Fruit fly (Drosophila melanogaster): ENCODE results near the gene CG5039.
A peak's percentile ranks its signal among the peaks of the same experiment; 100 is the strongest.

Gene CG5039

DNA sequence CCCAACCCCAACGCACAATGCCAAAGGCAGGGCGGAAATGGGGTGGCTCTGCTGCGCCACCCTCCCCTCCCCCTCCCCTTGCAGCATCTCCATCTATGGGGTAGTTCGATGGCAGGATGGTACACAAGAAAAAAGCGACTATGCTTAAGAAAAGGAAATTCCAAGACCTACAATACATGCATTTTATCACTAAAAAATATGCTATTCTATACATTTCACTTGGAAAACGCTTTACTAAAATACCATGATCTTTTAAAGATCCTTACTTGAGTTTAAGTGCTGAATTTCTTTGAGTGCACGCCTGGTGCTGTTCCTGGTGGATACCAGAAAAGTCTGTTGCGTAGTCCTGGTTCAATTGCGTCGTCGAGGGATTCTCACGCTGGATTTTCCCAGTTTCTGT lies 47.4 kb upstream of the CG5039 start (continued):
- TF ChIP-seq lov (optimal IDR thresholded peaks at IDR 0.05) (no peak), lov (GFP tag; IDR thresholded peaks at IDR 0.05) (no peak), ken (GFP tag; IDR thresholded peaks at IDR 0.05) (peak; percentile 75; the same call in 2 of the 3 replicates), kni (GFP tag; optimal IDR thresholded peaks at IDR 0.05) (peak; percentile 20), slbo (GFP tag; IDR thresholded peaks at IDR 0.05) (peak; percentile 80), prd (optimal IDR thresholded peaks at IDR 0.05) (no peak), prd (GFP tag; IDR thresholded peaks at IDR 0.05) (peak; percentile 84), CG5180 (GFP tag; optimal IDR thresholded peaks at IDR 0.05) (peak; percentile 56), nerfin-1 (tag; optimal IDR thresholded peaks at IDR 0.05) (peak; percentile 71), CG14014 (GFP tag; IDR thresholded peaks at IDR 0.05) (peak; percentile 73), CG2875 (GFP tag; optimal IDR thresholded peaks at IDR 0.05) (peak; percentile 46), CG12236 (GFP tag; optimal IDR thresholded peaks at IDR 0.05) (no peak), Med (GFP tag) (peak; percentile 95), crp (GFP tag; optimal IDR thresholded peaks at IDR 0.05) (peak in 1 of 2 experiments; percentile 1), CG18262 (tag; optimal IDR thresholded peaks at IDR 0.05) (peak; percentile 62), gce (GFP tag; IDR thresholded peaks at IDR 0.05) (0 out of 3 replicates have a peak, but pooled peaks have one; percentile 17), CG7839 (tag; optimal IDR thresholded peaks at IDR 0.05) (peak; percentile 74), CG30020 (tag; optimal IDR thresholded peaks at IDR 0.05) (no peak), HHEX (GFP tag; optimal IDR thresholded peaks at IDR 0.05) (peak; percentile 63), ara (GFP tag; IDR thresholded peaks at IDR 0.05) (peak; percentile 81), CG4360 (GFP tag; IDR thresholded peaks at IDR 0.05) (0 out of 2 replicates have a peak, but pooled peaks have one; percentile 30), Eip74EF (GFP tag; optimal IDR thresholded peaks at IDR 0.05) (peak in 1 of 2 experiments; percentile 34), Hmr (GFP tag; optimal IDR thresholded peaks at IDR 0.05) (peak; percentile 79), CG15601 (tag; optimal IDR thresholded peaks at IDR 0.05) (peak; percentile 63), Taf1 (GFP tag; IDR thresholded peaks at IDR 0.05) (peak; percentile 44; the same call in 1 of the 2 replicates), Dek (tag; optimal IDR thresholded peaks at IDR 0.05) (peak; percentile 57), CG3995 (GFP tag; optimal IDR thresholded peaks at IDR 0.05) (no peak), ind (GFP tag; optimal IDR thresholded peaks at IDR 0.05) (peak; percentile 66), CG1832 (GFP tag; optimal IDR thresholded peaks at IDR 0.05) (no peak), slou (GFP tag; optimal IDR thresholded peaks at IDR 0.05) (peak; percentile 17), fu2 (GFP tag; optimal IDR thresholded peaks at IDR 0.05) (peak; percentile 25), zen (tag; optimal IDR thresholded peaks at IDR 0.05) (no peak), CG12769 (tag; optimal IDR thresholded peaks at IDR 0.05) (peak; percentile 37), Ssrp (tag; optimal IDR thresholded peaks at IDR 0.05) (peak; percentile 57), Hey (tag; optimal IDR thresholded peaks at IDR 0.05) (peak; percentile 23), CG13287 (GFP tag; IDR thresholded peaks at IDR 0.05; ENCODE audit: partially characterized antibody) (no peak), ham (GFP tag; IDR thresholded peaks at IDR 0.05) (no peak), GATAe (GFP tag; conservative IDR thresholded peaks at IDR 0.05) (no peak), sens-2 (GFP tag; IDR thresholded peaks at IDR 0.05) (peak; percentile 26; the same call in 1 of the 2 replicates), vnd (GFP tag; IDR thresholded peaks at IDR 0.05; ENCODE audit: partially characterized antibody) (no peak), Nf-YB (GFP tag; optimal IDR thresholded peaks at IDR 0.05) (no peak), CG17912 (GFP tag; optimal IDR thresholded peaks at IDR 0.05) (no peak), al (GFP tag; IDR thresholded peaks at IDR 0.05) (0 out of 2 replicates have a peak, but pooled peaks have one; percentile 28), CG8944 (GFP tag; optimal IDR thresholded peaks at IDR 0.05) (peak; percentile 74), CG10462 (GFP tag; optimal IDR thresholded peaks at IDR 0.05) (peak; percentile 14), CG17359 (tag; optimal IDR thresholded peaks at IDR 0.05) (peak; percentile 77), da (GFP tag; optimal IDR thresholded peaks at IDR 0.05) (no peak), pita (GFP tag; optimal IDR thresholded peaks at IDR 0.05) (no peak), chinmo (GFP tag; IDR thresholded peaks at IDR 0.05; ENCODE audit: partially characterized antibody) (no peak), p53 (GFP tag; optimal IDR thresholded peaks at IDR 0.05) (no peak)

All from whole organism, embryonic.